Worm (Caenorhabditis elegans) whole organism, midembryonic: ENCODE measurements around the gene spex-3.

Experiments
- cog-1 ChIP-seq: sonication (generic microtip); optimal IDR thresholded peaks from 2 replicates; lab custom pipeline; 2016; ENCODE audit warnings: missing genetic modification characterization, missing compliant biosample characterization
- flt-1 ChIP-seq: fragments of 200-800 bp; sonication (Bioruptor generic); IDR thresholded peaks from 2 replicates; pipeline ENCODE4 v1.3.6; 2022; ENCODE audit warnings: missing genetic modification characterization, missing compliant biosample characterization
- med-1 ChIP-seq: sonication (generic microtip); optimal IDR thresholded peaks from 2 replicates; lab custom pipeline; 2017; ENCODE audit warnings: missing genetic modification characterization, mild to moderate bottlenecking, missing compliant biosample characterization, antibody characterized with exemption, missing genetic modification reagents; ENCODE audit not compliant: insufficient read depth
- ref-1 ChIP-seq: fragments of 200-800 bp; sonication (Bioruptor generic); conservative IDR thresholded peaks from 2 replicates; pipeline ENCODE4 v1.3.6; 2022; ENCODE audit warnings: missing genetic modification reagents, missing genetic modification characterization, missing compliant biosample characterization
- ztf-29 ChIP-seq: fragments of 200-800 bp; sonication (Bioruptor generic); IDR thresholded peaks from 2 replicates; pipeline ENCODE4 v1.3.6; 2022; ENCODE audit warnings: missing genetic modification reagents, missing genetic modification characterization, missing compliant biosample characterization

DNA sequence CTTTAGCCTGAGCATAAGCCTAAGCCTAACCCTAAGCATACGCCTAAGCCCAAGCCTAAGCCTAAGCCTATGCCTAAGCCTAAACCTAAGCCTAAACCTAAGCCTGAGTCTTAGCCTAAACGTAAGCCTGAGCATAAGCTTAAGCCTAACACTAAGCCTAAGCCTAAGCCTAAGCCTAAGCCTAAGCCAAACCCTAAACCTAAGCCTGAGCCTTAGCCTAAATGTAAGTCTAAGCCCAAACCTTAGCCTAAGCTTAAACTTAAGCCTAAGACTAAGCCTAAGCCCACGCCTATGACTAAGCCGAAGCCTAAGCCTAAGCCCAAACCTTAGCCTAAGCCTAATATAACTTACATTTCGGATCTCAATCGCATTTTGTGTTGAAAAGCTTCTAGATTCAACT lies 1.8 kb upstream of the spex-3 start:
- TF ChIP-seq med-1 (no peak), ref-1 (no peak), cog-1 (tag; lab: Kevin White, UChicago) (no peak), flt-1 (GFP tag; lab: Robert Waterston, UW) (no peak), ztf-29 (no peak)
